Worm (Caenorhabditis elegans) whole organism, mixed stage, embryonic: ENCODE results near the gene gnrr-3.

Source experiments
- blmp-1 ChIP-seq: fragments of 150-350 bp; optimal IDR thresholded peaks from 2 replicates; lab custom pipeline; 2014; ENCODE audit warnings: missing biosample characterization, missing genetic modification characterization
- ces-1 ChIP-seq: fragments of 150-350 bp; optimal IDR thresholded peaks from 2 replicates; lab custom pipeline; 2014; ENCODE audit warnings: missing biosample characterization, missing genetic modification reagents, missing genetic modification characterization
- cnd-1 ChIP-seq: fragments of 200-800 bp; sonication (Bioruptor generic); optimal IDR thresholded peaks from 2 replicates; lab custom pipeline; 2018; ENCODE audit warnings: mild to moderate bottlenecking, missing genetic modification characterization, missing compliant biosample characterization
- lin-32 ChIP-seq: fragments of 200-800 bp; sonication (Bioruptor generic); optimal IDR thresholded peaks from 2 replicates; lab custom pipeline; 2018; ENCODE audit warnings: mild to moderate bottlenecking, missing genetic modification characterization, missing compliant biosample characterization
- nhr-2 ChIP-seq: fragments of 150-350 bp; optimal IDR thresholded peaks from 2 replicates; lab custom pipeline; 2014; ENCODE audit warnings: missing biosample characterization, missing genetic modification characterization
- nhr-76 ChIP-seq: sonication (generic microtip); optimal IDR thresholded peaks from 2 replicates; lab custom pipeline; 2017; ENCODE audit warnings: missing biosample characterization, missing genetic modification characterization
- sptf-1 ChIP-seq: sonication (generic microtip); optimal IDR thresholded peaks from 2 replicates; lab custom pipeline; 2017; ENCODE audit warnings: mild to moderate bottlenecking, missing genetic modification characterization, moderate library complexity, missing compliant biosample characterization

- TF ChIP-seq lin-32 (GFP tag; lab: Kevin White, UChicago) (no peak), nhr-76 (tag; lab: Kevin White, UChicago) (no peak), ces-1 (GFP tag; lab: Kevin White, UChicago) (no peak), blmp-1 (tag; lab: Kevin White, UChicago) (no peak), nhr-2 (tag; lab: Kevin White, UChicago) (no peak), cnd-1 (tag; lab: Kevin White, UChicago) (no peak), sptf-1 (no peak)
Measured at ce11 chrX:10076334-10076733, 27.1 kb downstream of the gnrr-3 start.
